Worm (Caenorhabditis elegans) whole organism, midembryonic: ENCODE data around the gene T06E4.5.

ENCODE experiments used
- T22C8.4 ChIP-seq: fragments of 200-800 bp; sonication (Bioruptor generic); IDR thresholded peaks from 2 replicates; pipeline ENCODE4 v1.3.6; 2022; ENCODE audit warnings: missing genetic modification characterization, missing compliant biosample characterization
- cog-1 ChIP-seq: sonication (generic microtip); optimal IDR thresholded peaks from 2 replicates; lab custom pipeline; 2016; ENCODE audit warnings: missing genetic modification characterization, missing compliant biosample characterization
- flt-1 ChIP-seq: fragments of 200-800 bp; sonication (Bioruptor generic); IDR thresholded peaks from 2 replicates; pipeline ENCODE4 v1.3.6; 2022; ENCODE audit warnings: missing genetic modification characterization, missing compliant biosample characterization
- klf-2 ChIP-seq: fragments of 200-800 bp; sonication (Bioruptor generic); conservative IDR thresholded peaks from 2 replicates; pipeline ENCODE4 v1.3.6; 2022; ENCODE audit warnings: missing genetic modification reagents, missing genetic modification characterization, missing compliant biosample characterization
- med-1 ChIP-seq: sonication (generic microtip); optimal IDR thresholded peaks from 2 replicates; lab custom pipeline; 2017; ENCODE audit warnings: missing genetic modification characterization, mild to moderate bottlenecking, missing compliant biosample characterization, antibody characterized with exemption, missing genetic modification reagents; ENCODE audit not compliant: insufficient read depth
- ref-1 ChIP-seq: fragments of 200-800 bp; sonication (Bioruptor generic); conservative IDR thresholded peaks from 2 replicates; pipeline ENCODE4 v1.3.6; 2022; ENCODE audit warnings: missing genetic modification reagents, missing genetic modification characterization, missing compliant biosample characterization
- tab-1 ChIP-seq: fragments of 200-800 bp; sonication (Bioruptor generic); IDR thresholded peaks from 2 replicates; pipeline ENCODE4 v1.3.6; 2022; ENCODE audit warnings: missing genetic modification characterization, missing compliant biosample characterization
- ztf-23 ChIP-seq: fragments of 200-800 bp; sonication (Bioruptor generic); IDR thresholded peaks from 2 replicates; pipeline ENCODE4 v1.3.6; 2022; ENCODE audit warnings: missing genetic modification reagents, missing genetic modification characterization, missing compliant biosample characterization
- ztf-29 ChIP-seq: fragments of 200-800 bp; sonication (Bioruptor generic); IDR thresholded peaks from 2 replicates; pipeline ENCODE4 v1.3.6; 2022; ENCODE audit warnings: missing genetic modification reagents, missing genetic modification characterization, missing compliant biosample characterization

Gene T06E4.5

DNA sequence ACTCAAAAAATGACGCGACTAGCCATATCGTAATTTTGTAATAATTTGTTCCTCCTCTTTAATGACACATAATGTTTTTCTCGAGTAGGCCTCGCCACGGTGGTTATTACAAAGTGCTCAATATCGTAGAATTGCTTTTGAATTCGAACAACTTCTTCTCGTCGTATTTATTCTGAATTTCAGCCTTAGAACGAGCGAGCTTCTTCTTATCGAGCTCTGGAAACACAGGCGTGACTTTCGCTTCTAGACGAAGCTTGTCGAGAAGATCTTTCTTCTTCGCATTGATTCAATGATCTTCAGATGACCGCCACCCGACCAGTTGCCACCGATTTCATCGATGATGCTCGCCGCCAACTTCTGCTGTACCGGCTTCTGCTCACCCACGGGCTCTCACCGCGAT, 20.2 kb downstream of the T06E4.5 start, which contains the start of gene T06E4.21:
Gene T06E4.21 (plus strand): TSS at position 301 of the 400 bp plus-strand sequence.
- TF ChIP-seq ref-1 (no peak), ztf-29 (GFP tag; lab: Robert Waterston, UW) (no peak), ztf-23 (GFP tag; lab: Robert Waterston, UW) (no peak), klf-2 (no peak), flt-1 (GFP tag; lab: Robert Waterston, UW) (no peak), cog-1 (tag; lab: Kevin White, UChicago) (no peak)

- TF ChIP-seq ztf-29 (GFP tag; lab: Robert Waterston, UW) (no peak), flt-1 (GFP tag; lab: Robert Waterston, UW) (no peak), ref-1 (no peak), cog-1 (tag; lab: Kevin White, UChicago) (no peak), tab-1 (no peak), klf-2 (no peak), T22C8.4 (no peak), ztf-23 (GFP tag; lab: Robert Waterston, UW) (no peak), med-1 (GFP tag; lab: Kevin White, UChicago) (no peak)
Observed at ce11 chrV:9654154-9654805, 23.2 kb downstream of the T06E4.5 start, which contains the start of gene cyp-29A4. Gene cyp-29A4 (plus strand): TSS chrV:9654755.

ce11 chrV:9661514-9661913, 30.5 kb downstream of the T06E4.5 start, which contains the start of gene pitr-4:
Gene pitr-4 (minus strand): TSS chrV:9661614.
- TF ChIP-seq klf-2, result no peak
- no peak for TF ChIP-seq T22C8.4
- TF ChIP-seq ztf-29 (GFP tag; lab: Robert Waterston, UW), result no peak
- no peak for TF ChIP-seq tab-1
- TF ChIP-seq flt-1 (GFP tag; lab: Robert Waterston, UW), result no peak

- TF ChIP-seq T22C8.4, result no peak
- TF ChIP-seq flt-1 (GFP tag; lab: Robert Waterston, UW), result no peak
- TF ChIP-seq ztf-29 (GFP tag; lab: Robert Waterston, UW), result no peak
- no peak for TF ChIP-seq cog-1 (tag; lab: Kevin White, UChicago)
- TF ChIP-seq klf-2, result no peak
- no peak for TF ChIP-seq tab-1
- TF ChIP-seq ztf-23 (GFP tag; lab: Robert Waterston, UW), result no peak
- no peak for TF ChIP-seq med-1 (GFP tag; lab: Kevin White, UChicago)
- TF ChIP-seq ref-1, result no peak
Observed at ce11 chrV:9663948-9664347, 32.9 kb downstream of the T06E4.5 start.

DNA sequence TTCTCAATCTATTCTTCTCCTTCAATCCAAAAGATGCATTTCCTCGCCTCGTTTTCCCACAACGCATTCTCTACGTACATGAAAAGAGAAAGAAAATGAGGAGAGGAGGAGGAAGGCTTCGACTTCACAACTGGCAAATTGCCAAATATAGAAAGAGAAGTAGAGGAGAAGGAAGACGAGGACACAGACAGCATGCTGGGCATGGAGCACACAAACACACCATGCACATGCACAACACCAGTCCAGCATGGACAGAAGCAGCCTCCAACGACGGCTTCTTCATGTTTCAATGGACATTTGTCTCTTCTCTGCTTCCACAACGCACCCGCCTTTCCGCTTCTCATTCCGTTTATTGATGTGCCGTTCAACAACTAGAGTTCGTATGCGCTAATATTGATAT, 33.6 kb downstream of the T06E4.5 start:
- TF ChIP-seq ztf-23 (GFP tag; lab: Robert Waterston, UW) (no peak), tab-1 (no peak), ref-1 (no peak), cog-1 (tag; lab: Kevin White, UChicago) (no peak), med-1 (GFP tag; lab: Kevin White, UChicago) (no peak), T22C8.4 (no peak), klf-2 (no peak), flt-1 (GFP tag; lab: Robert Waterston, UW) (no peak), ztf-29 (GFP tag; lab: Robert Waterston, UW) (no peak)

DNA sequence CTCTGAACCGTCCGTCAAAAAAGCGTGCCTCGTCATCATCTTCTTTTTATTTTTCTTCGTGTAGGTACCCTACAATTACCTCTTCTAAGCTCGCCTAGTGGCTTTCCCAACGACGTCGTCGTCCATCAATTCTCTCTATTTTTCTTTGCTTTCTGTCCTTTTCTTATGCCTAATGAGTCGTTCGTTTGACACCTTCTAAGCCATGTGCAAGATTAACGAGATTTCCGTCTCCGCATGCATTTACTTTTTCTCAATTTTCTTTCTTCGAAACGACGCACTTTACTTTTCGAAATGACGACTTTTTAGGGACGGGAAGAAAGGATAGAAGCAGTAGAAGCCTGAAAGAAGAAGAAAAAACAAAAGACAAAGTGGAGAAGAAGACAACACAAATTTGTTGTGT, 35.4 kb downstream of the T06E4.5 start, which contains the start of gene ZK287.1:
Gene ZK287.1 (plus strand): TSS at position 301 of the 400 bp plus-strand sequence.
- no peak for TF ChIP-seq ztf-29 (GFP tag; lab: Robert Waterston, UW)
- TF ChIP-seq flt-1 (GFP tag; lab: Robert Waterston, UW), result no peak
- no peak for TF ChIP-seq ztf-23 (GFP tag; lab: Robert Waterston, UW)
- no peak for TF ChIP-seq klf-2
- TF ChIP-seq tab-1, result no peak
- no peak for TF ChIP-seq ref-1

ce11 chrV:9672495-9672894, 41.5 kb downstream of the T06E4.5 start:
- no peak for TF ChIP-seq ref-1
- no peak for TF ChIP-seq ztf-29 (GFP tag; lab: Robert Waterston, UW)
- TF ChIP-seq klf-2, result no peak
- no peak for TF ChIP-seq ztf-23 (GFP tag; lab: Robert Waterston, UW)

ce11 chrV:9673199-9673843, 42.3 kb downstream of the T06E4.5 start, which contains the start of gene sulp-8:
Gene sulp-8 (minus strand): TSS chrV:9673667.
- TF ChIP-seq ztf-23 (GFP tag; lab: Robert Waterston, UW) (no peak), klf-2 (no peak), ref-1 (no peak)

DNA sequence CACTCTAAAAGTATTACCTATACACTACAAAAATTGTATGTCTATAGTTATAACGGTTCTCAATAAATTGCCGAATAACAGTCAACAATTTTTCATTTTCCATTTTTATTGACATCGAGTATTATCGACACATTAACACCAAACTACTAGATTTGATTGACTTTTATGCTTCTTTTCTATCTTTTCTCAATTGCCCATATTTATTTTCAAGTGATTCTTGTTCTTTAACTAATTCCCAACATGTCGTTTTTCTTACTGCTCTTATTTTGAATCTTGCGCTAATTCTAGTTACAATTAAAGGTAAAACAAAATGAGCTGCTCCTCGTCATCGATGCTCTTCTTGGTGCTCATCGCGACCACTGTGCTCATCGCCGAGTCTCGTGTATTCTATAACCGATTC, 46.9 kb downstream of the T06E4.5 start, which contains the start of gene cthd-1:
Gene cthd-1 (plus strand): TSS at position 301 of the 400 bp plus-strand sequence.
- no peak for TF ChIP-seq ztf-23 (GFP tag; lab: Robert Waterston, UW)
- no peak for TF ChIP-seq ztf-29 (GFP tag; lab: Robert Waterston, UW)
- TF ChIP-seq med-1 (GFP tag; lab: Kevin White, UChicago), result no peak
- TF ChIP-seq ref-1, result no peak
- no peak for TF ChIP-seq flt-1 (GFP tag; lab: Robert Waterston, UW)
- no peak for TF ChIP-seq tab-1
- no peak for TF ChIP-seq cog-1 (tag; lab: Kevin White, UChicago)

DNA sequence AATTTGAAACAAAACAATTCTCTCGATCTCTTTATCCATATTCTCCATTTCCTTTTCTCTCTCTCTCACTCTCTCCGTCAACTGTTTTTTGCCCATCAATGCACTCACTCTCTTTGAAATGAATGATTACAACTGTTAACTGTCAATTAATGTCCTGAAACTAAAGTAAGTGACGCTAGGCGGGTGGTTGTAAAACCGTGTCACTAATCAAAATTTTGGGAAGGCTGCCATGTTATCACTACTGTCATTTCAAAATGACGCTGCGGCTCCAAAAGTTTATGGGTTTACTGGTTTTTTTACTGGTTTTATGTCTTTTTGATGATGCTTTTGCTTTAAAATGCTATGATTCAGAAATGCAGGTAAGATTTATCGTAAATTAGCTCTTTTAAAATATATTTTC, 48.1 kb downstream of the T06E4.5 start, which contains the start of gene ZK287.9:
Gene ZK287.9 (plus strand): TSS at position 192 of the 400 bp plus-strand sequence.
- TF ChIP-seq med-1 (GFP tag; lab: Kevin White, UChicago), result no peak
- no peak for TF ChIP-seq flt-1 (GFP tag; lab: Robert Waterston, UW)
- no peak for TF ChIP-seq ztf-29 (GFP tag; lab: Robert Waterston, UW)
- no peak for TF ChIP-seq klf-2
- no peak for TF ChIP-seq tab-1
- no peak for TF ChIP-seq T22C8.4
- TF ChIP-seq ref-1, result no peak
- TF ChIP-seq cog-1 (tag; lab: Kevin White, UChicago), result no peak
- TF ChIP-seq ztf-23 (GFP tag; lab: Robert Waterston, UW), result no peak
